Worm (Caenorhabditis elegans) whole organism, midembryonic: ENCODE measurements around the gene fum-1.
"Not testable (repeated sequence)": the region's sequence is repeated elsewhere in the genome, so short reads cannot be mapped to it uniquely, and the experiment has no call there.

Experiments
- T22C8.4 ChIP-seq: fragments of 200-800 bp; sonication (Bioruptor generic); IDR thresholded peaks from 2 replicates; pipeline ENCODE4 v1.3.6; 2022; ENCODE audit warnings: missing genetic modification characterization, missing compliant biosample characterization
- cog-1 ChIP-seq: sonication (generic microtip); optimal IDR thresholded peaks from 2 replicates; lab custom pipeline; 2016; ENCODE audit warnings: missing genetic modification characterization, missing compliant biosample characterization
- flt-1 ChIP-seq: fragments of 200-800 bp; sonication (Bioruptor generic); IDR thresholded peaks from 2 replicates; pipeline ENCODE4 v1.3.6; 2022; ENCODE audit warnings: missing genetic modification characterization, missing compliant biosample characterization
- klf-2 ChIP-seq: fragments of 200-800 bp; sonication (Bioruptor generic); conservative IDR thresholded peaks from 2 replicates; pipeline ENCODE4 v1.3.6; 2022; ENCODE audit warnings: missing genetic modification reagents, missing genetic modification characterization, missing compliant biosample characterization
- med-1 ChIP-seq: sonication (generic microtip); optimal IDR thresholded peaks from 2 replicates; lab custom pipeline; 2017; ENCODE audit warnings: missing genetic modification characterization, mild to moderate bottlenecking, missing compliant biosample characterization, antibody characterized with exemption, missing genetic modification reagents; ENCODE audit not compliant: insufficient read depth
- ref-1 ChIP-seq: fragments of 200-800 bp; sonication (Bioruptor generic); conservative IDR thresholded peaks from 2 replicates; pipeline ENCODE4 v1.3.6; 2022; ENCODE audit warnings: missing genetic modification reagents, missing genetic modification characterization, missing compliant biosample characterization
- tab-1 ChIP-seq: fragments of 200-800 bp; sonication (Bioruptor generic); IDR thresholded peaks from 2 replicates; pipeline ENCODE4 v1.3.6; 2022; ENCODE audit warnings: missing genetic modification characterization, missing compliant biosample characterization
- ztf-23 ChIP-seq: fragments of 200-800 bp; sonication (Bioruptor generic); IDR thresholded peaks from 2 replicates; pipeline ENCODE4 v1.3.6; 2022; ENCODE audit warnings: missing genetic modification reagents, missing genetic modification characterization, missing compliant biosample characterization
- ztf-29 ChIP-seq: fragments of 200-800 bp; sonication (Bioruptor generic); IDR thresholded peaks from 2 replicates; pipeline ENCODE4 v1.3.6; 2022; ENCODE audit warnings: missing genetic modification reagents, missing genetic modification characterization, missing compliant biosample characterization

The fum-1 gene

ce11 chrIII:7465347-7465746 lies at the start of gene fum-1:
TSS of gene fum-1 (plus strand) at chrIII:7465605.
- TF ChIP-seq cog-1 (tag; lab: Kevin White, UChicago) = peak; percentile 6
- no peak for TF ChIP-seq T22C8.4 (GFP tag; lab: Robert Waterston, UW)

ce11 chrIII:7453653-7454124 lies 11.7 kb upstream of the fum-1 start, which contains the start of gene alh-12:
TSS of gene alh-12 (plus strand) at chrIII:7454074.
- TF ChIP-seq klf-2 (GFP tag; lab: Robert Waterston, UW) = no peak
- no peak for TF ChIP-seq T22C8.4 (GFP tag; lab: Robert Waterston, UW)
- TF ChIP-seq ztf-29 = no peak
- no peak for TF ChIP-seq tab-1 (GFP tag; lab: Robert Waterston, UW)
- no peak for TF ChIP-seq ref-1 (GFP tag; lab: Robert Waterston, UW)

ce11 chrIII:7456640-7457039 lies 8.8 kb upstream of the fum-1 start, which contains the start of gene Y69F12A.1:
TSS of gene Y69F12A.1 (plus strand) at chrIII:7456940.
- TF ChIP-seq T22C8.4 (GFP tag; lab: Robert Waterston, UW) = no peak
- TF ChIP-seq med-1 (GFP tag; lab: Kevin White, UChicago) = no peak
- TF ChIP-seq flt-1 (GFP tag; lab: Robert Waterston, UW) = no peak
- no peak for TF ChIP-seq klf-2 (GFP tag; lab: Robert Waterston, UW)
- no peak for TF ChIP-seq ztf-23
- TF ChIP-seq ztf-29 = no peak
- no peak for TF ChIP-seq ref-1 (GFP tag; lab: Robert Waterston, UW)
- no peak for TF ChIP-seq tab-1 (GFP tag; lab: Robert Waterston, UW)
- no peak for TF ChIP-seq cog-1 (tag; lab: Kevin White, UChicago)

- TF ChIP-seq ztf-23 (no peak), T22C8.4 (GFP tag; lab: Robert Waterston, UW) (no peak)
Observed at ce11 chrIII:7458846-7459365, 6.5 kb upstream of the fum-1 start, which contains the start of the genes fipr-19 and fipr-18. TSS of gene fipr-19 (minus strand) at chrIII:7458946. TSS of gene fipr-18 (plus strand) at chrIII:7459315.

- TF ChIP-seq T22C8.4 (GFP tag; lab: Robert Waterston, UW) (no peak), ztf-23 (no peak), med-1 (GFP tag; lab: Kevin White, UChicago) (no peak), ztf-29 (no peak), klf-2 (GFP tag; lab: Robert Waterston, UW) (no peak), cog-1 (tag; lab: Kevin White, UChicago) (no peak), tab-1 (GFP tag; lab: Robert Waterston, UW) (no peak)
Observed at ce11 chrIII:7460018-7460417, 5.4 kb upstream of the fum-1 start, which contains the start of gene mls-1. TSS of gene mls-1 (plus strand) at chrIII:7460341.

ce11 chrIII:7462295-7462694 lies 3.1 kb upstream of the fum-1 start, which contains the start of gene fipr-20:
TSS of gene fipr-20 (minus strand) at chrIII:7462395.
- TF ChIP-seq tab-1 (GFP tag; lab: Robert Waterston, UW) = no peak
- TF ChIP-seq T22C8.4 (GFP tag; lab: Robert Waterston, UW) = no peak
- TF ChIP-seq ref-1 (GFP tag; lab: Robert Waterston, UW) = no peak
- no peak for TF ChIP-seq ztf-23
- TF ChIP-seq cog-1 (tag; lab: Kevin White, UChicago) = no peak
- no peak for TF ChIP-seq klf-2 (GFP tag; lab: Robert Waterston, UW)
- TF ChIP-seq ztf-29 = no peak
- TF ChIP-seq med-1 (GFP tag; lab: Kevin White, UChicago) = no peak
- no peak for TF ChIP-seq flt-1 (GFP tag; lab: Robert Waterston, UW)

ce11 chrIII:7463438-7464008 lies 1.9 kb upstream of the fum-1 start, which contains the start of gene H14A12.3:
TSS of gene H14A12.3 (plus strand) at chrIII:7463797.
- TF ChIP-seq med-1 (GFP tag; lab: Kevin White, UChicago) = no peak
- TF ChIP-seq ref-1 (GFP tag; lab: Robert Waterston, UW) = no peak
- no peak for TF ChIP-seq ztf-29
- no peak for TF ChIP-seq T22C8.4 (GFP tag; lab: Robert Waterston, UW)
- no peak for TF ChIP-seq flt-1 (GFP tag; lab: Robert Waterston, UW)
- no peak for TF ChIP-seq cog-1 (tag; lab: Kevin White, UChicago)
- no peak for TF ChIP-seq klf-2 (GFP tag; lab: Robert Waterston, UW)

- TF ChIP-seq ztf-29; med-1 (GFP tag; lab: Kevin White, UChicago); flt-1 (GFP tag; lab: Robert Waterston, UW): not testable (repeated sequence)
Observed at ce11 chrIII:7468980-7469379, 3.6 kb downstream of the fum-1 start, which contains the start of gene H14A12.5. TSS of gene H14A12.5 (minus strand) at chrIII:7469080.

ce11 chrIII:7478932-7479331 lies 13.5 kb downstream of the fum-1 start:
- TF ChIP-seq ztf-23 (no peak), tab-1 (GFP tag; lab: Robert Waterston, UW) (no peak), cog-1 (tag; lab: Kevin White, UChicago) (no peak), flt-1 (GFP tag; lab: Robert Waterston, UW) (no peak), klf-2 (GFP tag; lab: Robert Waterston, UW) (no peak), med-1 (GFP tag; lab: Kevin White, UChicago) (no peak), ztf-29 (no peak), ref-1 (GFP tag; lab: Robert Waterston, UW) (no peak), T22C8.4 (GFP tag; lab: Robert Waterston, UW) (no peak)

- TF ChIP-seq ref-1 (GFP tag; lab: Robert Waterston, UW) (no peak), flt-1 (GFP tag; lab: Robert Waterston, UW) (no peak), ztf-29 (no peak), ztf-23 (no peak), klf-2 (GFP tag; lab: Robert Waterston, UW) (no peak), tab-1 (GFP tag; lab: Robert Waterston, UW) (no peak), cog-1 (tag; lab: Kevin White, UChicago) (no peak), med-1 (GFP tag; lab: Kevin White, UChicago) (no peak), T22C8.4 (GFP tag; lab: Robert Waterston, UW) (no peak)
Observed at ce11 chrIII:7484765-7485164, 19.4 kb downstream of the fum-1 start.
